Worm (Caenorhabditis elegans) whole organism, L1 larva: ENCODE measurements around the gene ZK180.7.

Experiments used
- ces-1 ChIP-seq: fragments of 150-350 bp; optimal IDR thresholded peaks from 2 replicates; lab custom pipeline; 2014; ENCODE audit warnings: missing biosample characterization, missing genetic modification reagents, missing genetic modification characterization
- egl-27 ChIP-seq, 2 experiments: fragments of 150-350 bp in 1 of 2; sonication (generic microtip); optimal IDR thresholded peaks; 3 replicates each; lab custom pipeline; 2017 to 2018; ENCODE audit warnings: missing biosample characterization in 2 of 2, missing genetic modification characterization in 2 of 2, missing genetic modification reagents in 2 of 2
- fkh-10 ChIP-seq: sonication (generic microtip); optimal IDR thresholded peaks from 2 replicates; lab custom pipeline; 2017; ENCODE audit warnings: missing biosample characterization, missing genetic modification reagents, missing genetic modification characterization
- fkh-8 ChIP-seq: sonication (generic microtip); optimal IDR thresholded peaks from 2 replicates; lab custom pipeline; 2016; ENCODE audit warnings: mild to moderate bottlenecking, missing genetic modification characterization, missing compliant biosample characterization
- lin-13 ChIP-seq: fragments of 150-350 bp; optimal IDR thresholded peaks from 2 replicates; lab custom pipeline; 2014; ENCODE audit warnings: missing biosample characterization, missing genetic modification reagents, missing genetic modification characterization
- lin-14 ChIP-seq: fragments of 200-800 bp; sonication (Bioruptor generic); optimal IDR thresholded peaks from 2 replicates; lab custom pipeline; 2018; ENCODE audit warnings: mild to moderate bottlenecking, missing genetic modification characterization, moderate library complexity, missing compliant biosample characterization
- lin-15B ChIP-seq: fragments of 150-350 bp; sonication (generic microtip); optimal IDR thresholded peaks from 3 replicates; lab custom pipeline; 2014; ENCODE audit warnings: missing biosample characterization, missing genetic modification characterization
- lsy-2 ChIP-seq, 2 experiments: fragments of 150-350 bp; optimal IDR thresholded peaks; 2 replicates each; lab custom pipeline; 2014; ENCODE audit warnings: missing biosample characterization in 2 of 2, missing genetic modification characterization in 2 of 2
- mep-1 ChIP-seq: fragments of 150-350 bp; optimal IDR thresholded peaks from 2 replicates; lab custom pipeline; 2014; ENCODE audit warnings: missing biosample characterization, missing genetic modification characterization
- nhr-28 ChIP-seq: fragments of 150-350 bp; optimal IDR thresholded peaks from 2 replicates; lab custom pipeline; 2014; ENCODE audit warnings: missing biosample characterization, missing genetic modification characterization
- nhr-77 ChIP-seq: fragments of 150-350 bp; optimal IDR thresholded peaks from 2 replicates; lab custom pipeline; 2014; ENCODE audit warnings: missing biosample characterization, missing genetic modification characterization
- skn-1 ChIP-seq: fragments of 150-350 bp; optimal IDR thresholded peaks from 2 replicates; lab custom pipeline; 2014; ENCODE audit warnings: missing biosample characterization, missing genetic modification characterization
- zag-1 ChIP-seq: fragments of 150-350 bp; optimal IDR thresholded peaks from 2 replicates; lab custom pipeline; 2014; ENCODE audit warnings: missing biosample characterization, missing genetic modification characterization
- ztf-11 ChIP-seq, 2 experiments: sonication (generic microtip); optimal IDR thresholded peaks; 2 replicates each; lab custom pipeline; 2016 to 2017; ENCODE audit warnings: missing genetic modification characterization in 2 of 2, missing biosample characterization in 1 of 2, missing compliant biosample characterization in 1 of 2

ce11 chrIV:4536247-4536646 is 45.9 kb downstream of the ZK180.7 start, which contains the start of gene ZK185.2:
- TF ChIP-seq ztf-11 (tag; optimal IDR thresholded peaks at IDR 0.05; lab: Kevin White, UChicago) (no peak), skn-1 (tag; lab: Kevin White, UChicago) (no peak), lin-15B (tag; lab: Kevin White, UChicago) (no peak), lin-13 (no peak), nhr-28 (tag; lab: Kevin White, UChicago) (no peak), egl-27 (tag; optimal IDR thresholded peaks at IDR 0.05; lab: Kevin White, UChicago) (no peak), lin-14 (GFP tag; lab: Kevin White, UChicago) (no peak), zag-1 (tag; lab: Kevin White, UChicago) (no peak), fkh-8 (tag; lab: Kevin White, UChicago) (no peak), lsy-2 (tag; optimal IDR thresholded peaks at IDR 0.05; lab: Kevin White, UChicago) (no peak), nhr-77 (no peak), ces-1 (GFP tag; lab: Kevin White, UChicago) (no peak), mep-1 (tag; lab: Kevin White, UChicago) (no peak), fkh-10 (GFP tag; lab: Kevin White, UChicago) (no peak)
